Worm (Caenorhabditis elegans) whole organism, L1 larva: Measurements from ENCODE around the gene C09F5.3.
A peak's percentile ranks its signal among the peaks of the same experiment; 100 is the strongest.

Experiments used
- C16A3.4 ChIP-seq: fragments of 150-350 bp; optimal IDR thresholded peaks from 2 replicates; lab custom pipeline; 2014; ENCODE audit warnings: missing biosample characterization, missing genetic modification characterization
- C34B4.2 ChIP-seq: sonication (generic microtip); optimal IDR thresholded peaks from 2 replicates; lab custom pipeline; 2017; ENCODE audit warnings: mild to moderate bottlenecking, missing genetic modification characterization, missing compliant biosample characterization
- F16B12.6 ChIP-seq: fragments of 150-350 bp; optimal IDR thresholded peaks from 2 replicates; lab custom pipeline; 2014; ENCODE audit warnings: missing biosample characterization, missing genetic modification characterization
- Y116A8C.19 ChIP-seq: sonication (generic microtip); optimal IDR thresholded peaks from 2 replicates; lab custom pipeline; 2016; ENCODE audit warnings: missing compliant biosample characterization, missing genetic modification characterization, borderline replicate concordance
- alr-1 ChIP-seq: fragments of 200-800 bp; sonication (Bioruptor generic); optimal IDR thresholded peaks from 2 replicates; lab custom pipeline; 2018; ENCODE audit warnings: borderline replicate concordance, mild to moderate bottlenecking, missing genetic modification characterization, missing compliant biosample characterization
- aly-2 ChIP-seq: fragments of 150-350 bp; optimal IDR thresholded peaks from 2 replicates; lab custom pipeline; 2014; ENCODE audit warnings: missing biosample characterization, missing genetic modification characterization
- ama-1 ChIP-seq: fragments of 150-350 bp; optimal IDR thresholded peaks from 2 replicates; lab custom pipeline; 2014
- ceh-82 ChIP-seq, 3 experiments: fragments of 150-350 bp in 1 of 3; sonication (generic microtip) in 2 of 3; optimal IDR thresholded peaks; 2 replicates each; lab custom pipeline; 2014 to 2017; ENCODE audit warnings: missing biosample characterization in 3 of 3, missing genetic modification characterization in 3 of 3
- ces-1 ChIP-seq: fragments of 150-350 bp; optimal IDR thresholded peaks from 2 replicates; lab custom pipeline; 2014; ENCODE audit warnings: missing biosample characterization, missing genetic modification reagents, missing genetic modification characterization
- dsc-1 ChIP-seq: sonication (generic microtip); optimal IDR thresholded peaks from 2 replicates; lab custom pipeline; 2016; ENCODE audit warnings: mild to moderate bottlenecking, missing genetic modification characterization, missing compliant biosample characterization
- efl-1 ChIP-seq, 4 experiments: fragments of 150-350 bp; optimal IDR thresholded peaks in 3 of 4; peaks in 1 of 4; 1 replicate in 1 of 4; 2 replicates in 3 of 4; lab custom pipeline; 2014; ENCODE audit warnings: missing biosample characterization in 2 of 4, missing genetic modification characterization in 2 of 4, missing genetic modification reagents in 2 of 4
- efl-3 ChIP-seq: fragments of 200-800 bp; sonication (Bioruptor generic); optimal IDR thresholded peaks from 2 replicates; lab custom pipeline; 2018; ENCODE audit warnings: mild to moderate bottlenecking, missing genetic modification characterization, missing compliant biosample characterization
- egl-13 ChIP-seq: sonication (generic microtip); optimal IDR thresholded peaks from 2 replicates; lab custom pipeline; 2016; ENCODE audit warnings: missing genotype, missing genetic modification reagents, missing genetic modification characterization, missing compliant biosample characterization
- egl-27 ChIP-seq, 2 experiments: fragments of 150-350 bp in 1 of 2; sonication (generic microtip); optimal IDR thresholded peaks; 3 replicates each; lab custom pipeline; 2017 to 2018; ENCODE audit warnings: missing biosample characterization in 2 of 2, missing genetic modification characterization in 2 of 2, missing genetic modification reagents in 2 of 2
- elt-3 ChIP-seq, 6 experiments: fragments of 150-350 bp in 1 of 6; sonication (generic microtip); optimal IDR thresholded peaks; 2 replicates each; lab custom pipeline; 2017 to 2018; ENCODE audit warnings: missing biosample characterization in 6 of 6, missing genetic modification characterization in 6 of 6, inconsistent platforms in 1 of 6
- fkh-10 ChIP-seq: sonication (generic microtip); optimal IDR thresholded peaks from 2 replicates; lab custom pipeline; 2017; ENCODE audit warnings: missing biosample characterization, missing genetic modification reagents, missing genetic modification characterization
- fos-1 ChIP-seq: fragments of 150-350 bp; optimal IDR thresholded peaks from 2 replicates; lab custom pipeline; 2014; ENCODE audit warnings: missing biosample characterization, missing genetic modification characterization
- grh-1 ChIP-seq: fragments of 200-800 bp; sonication (Bioruptor generic); IDR thresholded peaks from 2 replicates; pipeline ENCODE4 v1.3.6; 2022; ENCODE audit warnings: missing genetic modification reagents, missing genetic modification characterization, missing compliant biosample characterization
- hlh-17 ChIP-seq: fragments of 200-800 bp; sonication (Bioruptor generic); optimal IDR thresholded peaks from 2 replicates; lab custom pipeline; 2018; ENCODE audit warnings: missing genetic modification characterization, mild to moderate bottlenecking, missing compliant biosample characterization, moderate library complexity, borderline replicate concordance
- hpl-2 ChIP-seq: fragments of 150-350 bp; optimal IDR thresholded peaks from 2 replicates; lab custom pipeline; 2014; ENCODE audit warnings: missing biosample characterization, missing genetic modification reagents, missing genetic modification characterization
- jun-1 ChIP-seq: fragments of 150-350 bp; optimal IDR thresholded peaks from 2 replicates; lab custom pipeline; 2014; ENCODE audit warnings: missing biosample characterization, missing genetic modification reagents, missing genetic modification characterization
- lin-14 ChIP-seq: fragments of 200-800 bp; sonication (Bioruptor generic); optimal IDR thresholded peaks from 2 replicates; lab custom pipeline; 2018; ENCODE audit warnings: mild to moderate bottlenecking, missing genetic modification characterization, moderate library complexity, missing compliant biosample characterization
- lin-15B ChIP-seq: fragments of 150-350 bp; sonication (generic microtip); optimal IDR thresholded peaks from 3 replicates; lab custom pipeline; 2014; ENCODE audit warnings: missing biosample characterization, missing genetic modification characterization
- lin-35 ChIP-seq, 2 experiments: fragments of 150-350 bp; optimal IDR thresholded peaks; 2 replicates each; lab custom pipeline; 2014; ENCODE audit warnings: missing biosample characterization in 2 of 2, missing genetic modification characterization in 2 of 2, missing genetic modification reagents in 2 of 2
- lin-39 ChIP-seq: fragments of 150-350 bp; optimal IDR thresholded peaks from 2 replicates; lab custom pipeline; 2014; ENCODE audit warnings: missing biosample characterization, missing genetic modification reagents, missing genetic modification characterization
- lir-3 ChIP-seq: sonication (generic microtip); optimal IDR thresholded peaks from 2 replicates; lab custom pipeline; 2016; ENCODE audit warnings: mild to moderate bottlenecking, missing genetic modification characterization, moderate library complexity, missing compliant biosample characterization; ENCODE audit not compliant: poor library complexity
- lsy-2 ChIP-seq, 2 experiments: fragments of 150-350 bp; optimal IDR thresholded peaks; 2 replicates each; lab custom pipeline; 2014; ENCODE audit warnings: missing biosample characterization in 2 of 2, missing genetic modification characterization in 2 of 2
- mdl-1 ChIP-seq, 2 experiments: fragments of 150-350 bp; optimal IDR thresholded peaks; 2 replicates each; lab custom pipeline; 2014 to 2017; ENCODE audit warnings: missing biosample characterization in 2 of 2, missing genetic modification characterization in 2 of 2, inconsistent platforms in 1 of 2
- mep-1 ChIP-seq: fragments of 150-350 bp; optimal IDR thresholded peaks from 2 replicates; lab custom pipeline; 2014; ENCODE audit warnings: missing biosample characterization, missing genetic modification characterization
- nhr-11 ChIP-seq: fragments of 150-350 bp; optimal IDR thresholded peaks from 2 replicates; lab custom pipeline; 2014; ENCODE audit warnings: missing biosample characterization, missing genetic modification characterization
- nhr-12 ChIP-seq: sonication (generic microtip); optimal IDR thresholded peaks from 2 replicates; lab custom pipeline; 2017; ENCODE audit warnings: missing biosample characterization, missing genetic modification characterization
- nhr-20 ChIP-seq: sonication (generic microtip); optimal IDR thresholded peaks from 2 replicates; lab custom pipeline; 2016; ENCODE audit warnings: mild to moderate bottlenecking, missing genetic modification characterization, missing compliant biosample characterization
- nhr-71 ChIP-seq: sonication (generic microtip); optimal IDR thresholded peaks from 2 replicates; lab custom pipeline; 2016; ENCODE audit warnings: mild to moderate bottlenecking, missing genetic modification characterization, moderate library complexity, missing compliant biosample characterization
- nhr-76 ChIP-seq: sonication (generic microtip); optimal IDR thresholded peaks from 2 replicates; lab custom pipeline; 2017; ENCODE audit warnings: missing biosample characterization, missing genetic modification characterization
- nhr-84 ChIP-seq: sonication (generic microtip); optimal IDR thresholded peaks from 2 replicates; lab custom pipeline; 2017; ENCODE audit warnings: missing biosample characterization, missing genetic modification characterization
- nhr-90 ChIP-seq: sonication (generic microtip); optimal IDR thresholded peaks from 2 replicates; lab custom pipeline; 2016; ENCODE audit warnings: mild to moderate bottlenecking, missing genetic modification characterization, missing compliant biosample characterization; ENCODE audit not compliant: poor library complexity
- pag-3 ChIP-seq: sonication (generic microtip); optimal IDR thresholded peaks from 2 replicates; lab custom pipeline; 2017; ENCODE audit warnings: missing genetic modification characterization, mild to moderate bottlenecking, missing compliant biosample characterization, antibody characterized with exemption, borderline replicate concordance; ENCODE audit not compliant: insufficient read depth
- pax-3 ChIP-seq: fragments of 200-800 bp; sonication (Bioruptor generic); optimal IDR thresholded peaks from 2 replicates; lab custom pipeline; 2018; ENCODE audit warnings: mild to moderate bottlenecking, missing genetic modification characterization, moderate library complexity, missing compliant biosample characterization
- rnt-1 ChIP-seq: sonication (generic microtip); optimal IDR thresholded peaks from 2 replicates; lab custom pipeline; 2016; ENCODE audit warnings: mild to moderate bottlenecking, missing genetic modification characterization, moderate library complexity, missing compliant biosample characterization
- skn-1 ChIP-seq: fragments of 150-350 bp; optimal IDR thresholded peaks from 2 replicates; lab custom pipeline; 2014; ENCODE audit warnings: missing biosample characterization, missing genetic modification characterization
- snu-23 ChIP-seq: sonication (generic microtip); optimal IDR thresholded peaks from 2 replicates; lab custom pipeline; 2016; ENCODE audit warnings: missing genetic modification characterization, missing compliant biosample characterization
- sptf-1 ChIP-seq: fragments of 150-350 bp; optimal IDR thresholded peaks from 2 replicates; lab custom pipeline; 2014; ENCODE audit warnings: missing biosample characterization, missing genetic modification characterization
- swsn-7 ChIP-seq: sonication (generic microtip); optimal IDR thresholded peaks from 2 replicates; lab custom pipeline; 2016; ENCODE audit warnings: missing genetic modification characterization, missing compliant biosample characterization
- tlp-1 ChIP-seq: fragments of 150-350 bp; optimal IDR thresholded peaks from 2 replicates; lab custom pipeline; 2014; ENCODE audit warnings: missing biosample characterization, missing genetic modification characterization
- unc-130 ChIP-seq: fragments of 150-350 bp; optimal IDR thresholded peaks from 2 replicates; lab custom pipeline; 2017; ENCODE audit warnings: missing biosample characterization, missing genetic modification characterization, inconsistent platforms
- unc-30 ChIP-seq: sonication (generic microtip); optimal IDR thresholded peaks from 2 replicates; lab custom pipeline; 2017; ENCODE audit warnings: missing biosample characterization, missing genetic modification characterization
- unc-62 ChIP-seq: fragments of 150-350 bp; optimal IDR thresholded peaks from 2 replicates; lab custom pipeline; 2014; ENCODE audit warnings: missing biosample characterization, missing genetic modification reagents, missing genetic modification characterization
- unc-98 ChIP-seq: fragments of 200-800 bp; sonication (Bioruptor generic); IDR thresholded peaks from 2 replicates; pipeline ENCODE4 v1.3.6; 2022; ENCODE audit warnings: missing genetic modification characterization, missing compliant biosample characterization
- vab-15 ChIP-seq: sonication (generic microtip); optimal IDR thresholded peaks from 2 replicates; lab custom pipeline; 2017; ENCODE audit warnings: missing genotype, mild to moderate bottlenecking, missing genetic modification characterization, missing compliant biosample characterization
- xbp-1 ChIP-seq: sonication (generic microtip); optimal IDR thresholded peaks from 2 replicates; lab custom pipeline; 2016; ENCODE audit warnings: missing genetic modification characterization, missing compliant biosample characterization
- zag-1 ChIP-seq: fragments of 150-350 bp; optimal IDR thresholded peaks from 2 replicates; lab custom pipeline; 2014; ENCODE audit warnings: missing biosample characterization, missing genetic modification characterization
- ztf-11 ChIP-seq, 2 experiments: sonication (generic microtip); optimal IDR thresholded peaks; 2 replicates each; lab custom pipeline; 2016 to 2017; ENCODE audit warnings: missing genetic modification characterization in 2 of 2, missing biosample characterization in 1 of 2, missing compliant biosample characterization in 1 of 2
- ztf-4 ChIP-seq: fragments of 150-350 bp; optimal IDR thresholded peaks from 2 replicates; lab custom pipeline; 2014; ENCODE audit warnings: missing biosample characterization, missing genetic modification characterization

The C09F5.3 gene

ce11 chrIII:647248-647647 is 17.8 kb downstream of the C09F5.3 start (continued):
- TF ChIP-seq skn-1 (tag; lab: Kevin White, UChicago), result no peak
- TF ChIP-seq mdl-1 (tag; optimal IDR thresholded peaks at IDR 0.05; lab: Kevin White, UChicago), result peak in 1 of 2 experiments; percentile 37
- peak; percentile 45 for TF ChIP-seq nhr-71 (tag; lab: Kevin White, UChicago)
- TF ChIP-seq F16B12.6 (tag; lab: Kevin White, UChicago), result no peak
- TF ChIP-seq dsc-1 (tag; lab: Kevin White, UChicago), result no peak
- no peak for TF ChIP-seq nhr-12
- TF ChIP-seq Y116A8C.19 (tag; lab: Kevin White, UChicago), result no peak
- no peak for TF ChIP-seq ces-1 (GFP tag; lab: Kevin White, UChicago)
- TF ChIP-seq unc-30 (tag; lab: Kevin White, UChicago), result no peak
- no peak for TF ChIP-seq ama-1 (lab: Kevin White, UChicago)
- no peak for TF ChIP-seq nhr-20 (tag; lab: Kevin White, UChicago)
- TF ChIP-seq nhr-84 (tag; lab: Kevin White, UChicago), result no peak
- TF ChIP-seq fos-1 (tag; lab: Kevin White, UChicago), result no peak
- TF ChIP-seq fkh-10, result no peak
- no peak for TF ChIP-seq unc-130 (tag; lab: Kevin White, UChicago)
- TF ChIP-seq zag-1 (tag; lab: Kevin White, UChicago), result no peak
- no peak for TF ChIP-seq nhr-76 (tag; lab: Kevin White, UChicago)
- TF ChIP-seq lsy-2 (tag; optimal IDR thresholded peaks at IDR 0.05; lab: Kevin White, UChicago), result no peak
- no peak for TF ChIP-seq lir-3 (tag; lab: Kevin White, UChicago)
- no peak for TF ChIP-seq hlh-17
- peak; percentile 46 for TF ChIP-seq snu-23 (GFP tag; lab: Kevin White, UChicago)
- TF ChIP-seq unc-62 (GFP tag; lab: Kevin White, UChicago), result no peak
- no peak for TF ChIP-seq pax-3 (tag; lab: Kevin White, UChicago)
- no peak for TF ChIP-seq lin-35 (GFP tag; optimal IDR thresholded peaks at IDR 0.05; lab: Kevin White, UChicago)
- TF ChIP-seq efl-3, result no peak
- TF ChIP-seq ceh-82 (tag; optimal IDR thresholded peaks at IDR 0.05; lab: Kevin White, UChicago), result peak in 1 of 3 experiments; percentile 25
- no peak for TF ChIP-seq grh-1 (GFP tag; lab: Robert Waterston, UW)
- no peak for TF ChIP-seq alr-1
- TF ChIP-seq pag-3 (tag; lab: Kevin White, UChicago), result no peak
- peak; percentile 81 for TF ChIP-seq xbp-1 (tag; lab: Kevin White, UChicago)
- TF ChIP-seq ztf-4, result no peak
- no peak for TF ChIP-seq elt-3 (tag; optimal IDR thresholded peaks at IDR 0.05; lab: Kevin White, UChicago)
- peak; percentile 64 for TF ChIP-seq lin-14 (GFP tag; lab: Kevin White, UChicago)
- no peak for TF ChIP-seq C16A3.4 (tag; lab: Kevin White, UChicago)
- no peak for TF ChIP-seq tlp-1 (tag; lab: Kevin White, UChicago)
- TF ChIP-seq nhr-90, result no peak
- no peak for TF ChIP-seq ztf-11 (tag; optimal IDR thresholded peaks at IDR 0.05; lab: Kevin White, UChicago)
- TF ChIP-seq lin-39, result no peak
- TF ChIP-seq rnt-1 (tag; lab: Kevin White, UChicago), result no peak
- TF ChIP-seq jun-1 (tag; lab: Kevin White, UChicago), result no peak
- TF ChIP-seq egl-27 (tag; optimal IDR thresholded peaks at IDR 0.05; lab: Kevin White, UChicago), result no peak
- TF ChIP-seq swsn-7 (tag; lab: Kevin White, UChicago), result peak; percentile 26
- TF ChIP-seq efl-1 (optimal IDR thresholded peaks at IDR 0.05; lab: Kevin White, UChicago), result peak; percentile 1 to 62
- TF ChIP-seq efl-1 (GFP tag; optimal IDR thresholded peaks at IDR 0.05 in 1 of 2; lab: Kevin White, UChicago), result no peak
- TF ChIP-seq egl-13, result no peak
- no peak for TF ChIP-seq C34B4.2 (tag; lab: Kevin White, UChicago)
- no peak for TF ChIP-seq vab-15 (tag; lab: Kevin White, UChicago)
- TF ChIP-seq hpl-2 (GFP tag; lab: Kevin White, UChicago), result no peak
- no peak for TF ChIP-seq unc-98 (GFP tag; lab: Robert Waterston, UW)
- no peak for TF ChIP-seq nhr-11 (tag; lab: Kevin White, UChicago)
- TF ChIP-seq mep-1 (tag; lab: Kevin White, UChicago), result no peak
- TF ChIP-seq aly-2 (tag; lab: Kevin White, UChicago), result no peak
- no peak for TF ChIP-seq sptf-1 (tag; lab: Kevin White, UChicago)
- TF ChIP-seq lin-15B (tag; lab: Kevin White, UChicago), result no peak
